Fruit fly (Drosophila melanogaster) whole organism, prepupa: Measurements from ENCODE around the gene Arp6.

Source experiments
- CG10631 ChIP-seq: fragments of 200-800 bp; sonication (Bioruptor generic); optimal IDR thresholded peaks from 2 replicates; lab custom pipeline; 2016; ENCODE audit warnings: missing biosample characterization, missing genetic modification characterization
- CG11294 ChIP-seq: fragments of 200-800 bp; sonication (Bioruptor generic); IDR thresholded peaks from 2 replicates; pipeline ENCODE4 v1.3.6; 2022; ENCODE audit warnings: missing biosample characterization, missing genetic modification characterization
- CG11762 ChIP-seq: fragments of 200-800 bp; sonication (Bioruptor generic); optimal IDR thresholded peaks from 3 replicates; lab custom pipeline; 2016; ENCODE audit warnings: missing biosample characterization, missing genetic modification characterization; ENCODE audit not compliant: insufficient read depth
- CG11902 ChIP-seq: fragments of 200-800 bp; sonication (Bioruptor generic); optimal IDR thresholded peaks from 3 replicates; lab custom pipeline; 2016; ENCODE audit warnings: missing biosample characterization, missing genetic modification characterization
- CG15336 ChIP-seq: fragments of 200-800 bp; sonication (Bioruptor generic); IDR thresholded peaks from 2 replicates; pipeline ENCODE4 v1.3.6; 2022; ENCODE audit warnings: missing biosample characterization, missing genetic modification characterization
- CG16779 ChIP-seq: fragments of 200-800 bp; sonication (Bioruptor generic); optimal IDR thresholded peaks from 3 replicates; lab custom pipeline; 2017; ENCODE audit warnings: missing biosample characterization, mild to moderate bottlenecking, missing genetic modification characterization
- CG3032 ChIP-seq: fragments of 200-800 bp; optimal IDR thresholded peaks from 2 replicates; lab custom pipeline; 2019; ENCODE audit warnings: missing biosample characterization, mild to moderate bottlenecking, missing genetic modification characterization, moderate library complexity
- CG31627 ChIP-seq: fragments of 200-800 bp; sonication (Bioruptor generic); optimal IDR thresholded peaks from 3 replicates; lab custom pipeline; 2016; ENCODE audit warnings: missing biosample characterization, missing genetic modification characterization
- CG32006 ChIP-seq: fragments of 200-800 bp; sonication (Bioruptor generic); optimal IDR thresholded peaks from 3 replicates; lab custom pipeline; 2017; ENCODE audit warnings: missing biosample characterization, mild to moderate bottlenecking, missing genetic modification characterization
- CG34406 ChIP-seq: fragments of 200-800 bp; sonication (Bioruptor generic); optimal IDR thresholded peaks from 3 replicates; lab custom pipeline; 2016; ENCODE audit warnings: missing biosample characterization, missing genetic modification characterization
- CG6276 ChIP-seq: fragments of 200-800 bp; sonication (Bioruptor generic); optimal IDR thresholded peaks from 2 replicates; lab custom pipeline; 2017; ENCODE audit warnings: missing biosample characterization, mild to moderate bottlenecking, missing genetic modification characterization
- CG6808 ChIP-seq: fragments of 200-800 bp; sonication (Bioruptor generic); optimal IDR thresholded peaks from 3 replicates; lab custom pipeline; 2017; ENCODE audit warnings: missing biosample characterization, missing genetic modification characterization, mild to moderate bottlenecking, moderate library complexity, missing genetic modification reagents
- CG8119 ChIP-seq: fragments of 200-800 bp; sonication (Bioruptor generic); IDR thresholded peaks from 3 replicates; pipeline ENCODE4 v1.3.6; 2022; ENCODE audit warnings: missing biosample characterization, missing genetic modification characterization
- Eip78C ChIP-seq: fragments of 200-800 bp; sonication (Bioruptor generic); peaks from one replicate; lab custom pipeline; 2016; ENCODE audit warnings: missing biosample characterization, missing genetic modification characterization
- Eip93F ChIP-seq: fragments of 200-800 bp; sonication (Bioruptor generic); optimal IDR thresholded peaks from 2 replicates; lab custom pipeline; 2016; ENCODE audit warnings: missing biosample characterization, mild to moderate bottlenecking, missing genetic modification characterization
- Ets21C ChIP-seq: fragments of 200-800 bp; sonication (Bioruptor generic); optimal IDR thresholded peaks from 3 replicates; lab custom pipeline; 2016; ENCODE audit warnings: missing biosample characterization, missing genetic modification characterization
- Ets96B ChIP-seq: fragments of 200-800 bp; optimal IDR thresholded peaks from 2 replicates; lab custom pipeline; 2019; ENCODE audit warnings: missing biosample characterization, mild to moderate bottlenecking, missing genetic modification characterization, moderate library complexity
- Gug ChIP-seq: fragments of 200-800 bp; sonication (Bioruptor generic); IDR thresholded peaks from 2 replicates; pipeline ENCODE4 v1.3.6; 2022; ENCODE audit warnings: missing biosample characterization, missing genetic modification characterization
- Hr38 ChIP-seq: sonication (Bioruptor generic); optimal IDR thresholded peaks from 2 replicates; lab custom pipeline; 2016; ENCODE audit warnings: missing biosample characterization, missing genetic modification characterization
- Hr39 ChIP-seq: fragments of 200-800 bp; sonication (Bioruptor generic); optimal IDR thresholded peaks from 2 replicates; lab custom pipeline; 2016; ENCODE audit warnings: missing biosample characterization, missing genetic modification characterization
- Hr4 ChIP-seq: fragments of 200-800 bp; sonication (Bioruptor generic); optimal IDR thresholded peaks from 3 replicates; lab custom pipeline; 2016; ENCODE audit warnings: missing biosample characterization, missing genetic modification characterization
- Lpt ChIP-seq: fragments of 200-800 bp; sonication (Bioruptor generic); optimal IDR thresholded peaks from 3 replicates; lab custom pipeline; 2016; ENCODE audit warnings: missing biosample characterization, missing genetic modification characterization
- Met ChIP-seq: fragments of 200-800 bp; sonication (Bioruptor generic); optimal IDR thresholded peaks from 3 replicates; lab custom pipeline; 2016; ENCODE audit warnings: missing biosample characterization, missing genetic modification characterization
- OdsH ChIP-seq: fragments of 200-800 bp; sonication (Bioruptor generic); optimal IDR thresholded peaks from 3 replicates; lab custom pipeline; 2016; ENCODE audit warnings: missing biosample characterization, missing genetic modification characterization
- Smox ChIP-seq: fragments of 200-800 bp; sonication (Bioruptor generic); optimal IDR thresholded peaks from 3 replicates; lab custom pipeline; 2016; ENCODE audit warnings: missing biosample characterization, missing genetic modification characterization
- Sox14 ChIP-seq: fragments of 200-800 bp; sonication (Bioruptor generic); optimal IDR thresholded peaks from 3 replicates; lab custom pipeline; 2016; ENCODE audit warnings: missing biosample characterization, missing genetic modification characterization
- Sox15 ChIP-seq: fragments of 200-800 bp; sonication (Bioruptor generic); optimal IDR thresholded peaks from 3 replicates; lab custom pipeline; 2016; ENCODE audit warnings: missing biosample characterization, missing genetic modification characterization
- achi ChIP-seq: fragments of 200-800 bp; sonication (Bioruptor generic); optimal IDR thresholded peaks from 3 replicates; lab custom pipeline; 2016; ENCODE audit warnings: missing biosample characterization, missing genetic modification characterization
- acj6 ChIP-seq: fragments of 200-800 bp; sonication (Bioruptor generic); optimal IDR thresholded peaks from 3 replicates; lab custom pipeline; 2016; ENCODE audit warnings: missing biosample characterization, missing genetic modification characterization
- cyc ChIP-seq: fragments of 200-800 bp; sonication (Bioruptor generic); optimal IDR thresholded peaks from 3 replicates; lab custom pipeline; 2016; ENCODE audit warnings: missing biosample characterization, missing genetic modification characterization
- dac ChIP-seq: fragments of 200-800 bp; sonication (Bioruptor generic); optimal IDR thresholded peaks from 2 replicates; lab custom pipeline; 2017; ENCODE audit warnings: missing biosample characterization, mild to moderate bottlenecking, missing genetic modification characterization
- eg ChIP-seq: fragments of 200-800 bp; sonication (Bioruptor generic); IDR thresholded peaks from 3 replicates; pipeline ENCODE4 v1.3.6; 2022; ENCODE audit warnings: missing biosample characterization, missing genetic modification characterization
- esn ChIP-seq: fragments of 200-800 bp; sonication (Bioruptor generic); optimal IDR thresholded peaks from 2 replicates; lab custom pipeline; 2016; ENCODE audit warnings: missing biosample characterization, mild to moderate bottlenecking, missing genetic modification characterization, moderate library complexity
- fd59A ChIP-seq: fragments of 200-800 bp; sonication (Bioruptor generic); optimal IDR thresholded peaks from 2 replicates; lab custom pipeline; 2017; ENCODE audit warnings: missing biosample characterization, mild to moderate bottlenecking, missing genetic modification characterization, missing genetic modification reagents
- fkh ChIP-seq: fragments of 200-800 bp; sonication (Bioruptor generic); optimal IDR thresholded peaks from 3 replicates; lab custom pipeline; 2017; ENCODE audit warnings: missing biosample characterization, mild to moderate bottlenecking, missing genetic modification characterization, moderate library complexity
- lz ChIP-seq: fragments of 200-800 bp; sonication (Bioruptor generic); optimal IDR thresholded peaks from 3 replicates; lab custom pipeline; 2016; ENCODE audit warnings: missing biosample characterization, missing genetic modification characterization
- net ChIP-seq: fragments of 200-800 bp; sonication (Bioruptor generic); optimal IDR thresholded peaks from 3 replicates; lab custom pipeline; 2016; ENCODE audit warnings: missing biosample characterization, missing genetic modification characterization
- pdm3 ChIP-seq: fragments of 200-800 bp; sonication (Bioruptor generic); optimal IDR thresholded peaks from 3 replicates; lab custom pipeline; 2016; ENCODE audit warnings: missing biosample characterization, missing genetic modification characterization
- salr ChIP-seq, 2 experiments: fragments of 200-800 bp; sonication (Bioruptor generic); optimal IDR thresholded peaks; 3 replicates each; lab custom pipeline; 2016 to 2018; ENCODE audit warnings: missing biosample characterization in 2 of 2, missing genetic modification characterization in 2 of 2, mild to moderate bottlenecking in 1 of 2
- svp ChIP-seq: fragments of 200-800 bp; sonication (Bioruptor generic); peaks from one replicate; lab custom pipeline; 2016; ENCODE audit warnings: missing biosample characterization, missing genetic modification characterization
- topi ChIP-seq: fragments of 200-800 bp; sonication (Bioruptor generic); optimal IDR thresholded peaks from 3 replicates; lab custom pipeline; 2016; ENCODE audit warnings: missing biosample characterization, missing genetic modification characterization

The Arp6 gene

DNA sequence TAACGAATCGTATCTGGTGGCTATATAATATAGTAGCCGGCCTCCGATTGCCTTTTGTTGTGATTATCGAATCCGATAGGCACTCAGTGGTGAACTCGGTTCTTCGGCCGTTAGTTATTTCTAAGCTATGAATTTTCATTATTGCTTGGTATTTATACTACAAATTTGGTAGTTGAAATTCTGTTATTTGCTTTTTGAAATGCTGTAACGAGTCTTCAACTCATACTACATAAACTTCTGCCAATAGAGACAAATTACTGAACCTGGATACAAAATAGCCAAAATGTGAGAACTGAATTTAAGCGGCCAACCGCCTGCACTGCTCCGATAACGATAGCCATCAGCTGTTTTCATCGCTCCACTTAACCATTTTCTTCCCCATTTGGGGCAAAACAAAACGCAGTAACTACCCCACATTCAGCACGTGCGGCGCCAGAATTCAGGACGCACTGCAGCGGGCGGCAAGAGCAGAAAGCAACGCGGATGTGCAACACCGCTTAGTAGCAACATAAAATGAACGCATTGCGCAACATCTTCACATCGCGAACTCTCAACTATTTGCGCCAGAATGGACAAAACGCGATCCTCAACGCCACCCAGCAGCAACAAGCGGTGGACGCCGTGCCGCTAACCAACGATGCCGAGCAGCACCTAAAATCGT lies 2.1 kb upstream of the Arp6 start, which contains the start of the genes CG11679 and CG8206 (continued):
- no peak for TF ChIP-seq fd59A (GFP tag; lab: Kevin White, UChicago)
- no peak for TF ChIP-seq fkh
- TF ChIP-seq OdsH (GFP tag; lab: Kevin White, UChicago), result peak; percentile 48
- peak; percentile 50 for TF ChIP-seq lz
- no peak for TF ChIP-seq salr (GFP tag; optimal IDR thresholded peaks at IDR 0.05; lab: Kevin White, UChicago)
- no peak for TF ChIP-seq CG11762 (GFP tag; lab: Kevin White, UChicago)
- 0 out of 2 replicates have a peak, but pooled peaks have one; percentile 23 for TF ChIP-seq CG15336 (GFP tag; lab: Robert Waterston, UW)
- TF ChIP-seq Eip93F (GFP tag; lab: Kevin White, UChicago), result no peak
- TF ChIP-seq CG6808 (GFP tag; lab: Kevin White, UChicago), result no peak
- TF ChIP-seq dac, result no peak
- TF ChIP-seq CG16779 (tag; lab: Kevin White, UChicago), result no peak
- TF ChIP-seq Hr4 (GFP tag; lab: Kevin White, UChicago), result peak; percentile 43
- TF ChIP-seq esn (GFP tag; lab: Kevin White, UChicago), result peak; percentile 50
- peak; percentile 79 for TF ChIP-seq Eip78C
- TF ChIP-seq Sox14 (GFP tag; lab: Kevin White, UChicago), result peak; percentile 57

- TF ChIP-seq Smox (GFP tag; lab: Kevin White, UChicago), result peak; percentile 36
- TF ChIP-seq OdsH (GFP tag; lab: Kevin White, UChicago), result peak; percentile 37
- TF ChIP-seq CG10631 (GFP tag; lab: Kevin White, UChicago), result peak; percentile 32
- TF ChIP-seq cyc (GFP tag; lab: Kevin White, UChicago), result peak; percentile 64
- peak; percentile 57 for TF ChIP-seq pdm3 (GFP tag; lab: Kevin White, UChicago)
- peak; percentile 8 for TF ChIP-seq Sox15 (GFP tag; lab: Kevin White, UChicago)
- TF ChIP-seq CG8119 (GFP tag; lab: Robert Waterston, UW), result 0 out of 3 replicates have a peak, but pooled peaks have one; percentile 12
- TF ChIP-seq Met (GFP tag; lab: Kevin White, UChicago), result peak; percentile 64
- peak; percentile 62 for TF ChIP-seq CG3032
- peak; percentile 84 for TF ChIP-seq svp (GFP tag; lab: Kevin White, UChicago)
- peak; percentile 50 for TF ChIP-seq achi (GFP tag; lab: Kevin White, UChicago)
- peak; percentile 66 for TF ChIP-seq Hr39 (GFP tag; lab: Kevin White, UChicago)
- peak; percentile 41 for TF ChIP-seq Ets96B
- no peak for TF ChIP-seq net (GFP tag; lab: Kevin White, UChicago)
- TF ChIP-seq CG31627 (GFP tag; lab: Kevin White, UChicago), result peak; percentile 69
- TF ChIP-seq fd59A (GFP tag; lab: Kevin White, UChicago), result peak; percentile 33
- peak; percentile 25 for TF ChIP-seq Hr4 (GFP tag; lab: Kevin White, UChicago)
- TF ChIP-seq CG6276, result no peak
- TF ChIP-seq CG32006 (GFP tag; lab: Kevin White, UChicago), result peak; percentile 29
- TF ChIP-seq eg (GFP tag; lab: Robert Waterston, UW), result 0 out of 3 replicates have a peak, but pooled peaks have one; percentile 33
- peak; percentile 63 for TF ChIP-seq topi (GFP tag; lab: Kevin White, UChicago)
- no peak for TF ChIP-seq Hr38 (GFP tag; lab: Kevin White, UChicago)
- no peak for TF ChIP-seq acj6 (GFP tag; lab: Kevin White, UChicago)
- TF ChIP-seq Eip78C, result peak; percentile 77
- TF ChIP-seq Gug (GFP tag; lab: Robert Waterston, UW), result peak; percentile 58
- TF ChIP-seq Ets21C (GFP tag; lab: Kevin White, UChicago), result peak; percentile 45
- TF ChIP-seq Lpt, result no peak
- no peak for TF ChIP-seq CG11294 (GFP tag; lab: Robert Waterston, UW)
- TF ChIP-seq esn (GFP tag; lab: Kevin White, UChicago), result peak; percentile 66
- no peak for TF ChIP-seq CG34406 (GFP tag; lab: Kevin White, UChicago)
- TF ChIP-seq lz, result peak; percentile 70
- peak; percentile 27 for TF ChIP-seq CG11902 (GFP tag; lab: Kevin White, UChicago)
- TF ChIP-seq Sox14 (GFP tag; lab: Kevin White, UChicago), result peak; percentile 18
These were observed 2.9 kb downstream of the Arp6 start, which contains the start of the genes CG12379 and MagR for dm6 chrX:15733995-15734394. Gene CG12379, minus strand, starts transcription at chrX:15733996. Gene MagR, plus strand, starts transcription at chrX:15734270.
